Worm (Caenorhabditis elegans) whole organism, L4/young adult: Measurements from ENCODE around the gene cyp-35B3.

Experiments used
- W03F9.2 ChIP-seq: fragments of 150-350 bp; optimal IDR thresholded peaks from 2 replicates; lab custom pipeline; 2014; ENCODE audit warnings: missing biosample characterization, missing genetic modification characterization
- dao-5 ChIP-seq: sonication (generic microtip); optimal IDR thresholded peaks from 2 replicates; lab custom pipeline; 2016; ENCODE audit warnings: missing genotype, missing genetic modification characterization, moderate library complexity, missing compliant biosample characterization
- him-1 ChIP-seq: sonication (generic microtip); optimal IDR thresholded peaks from 2 replicates; lab custom pipeline; 2016; ENCODE audit warnings: missing genotype, missing genetic modification reagents, missing genetic modification characterization, missing compliant biosample characterization

The cyp-35B3 gene

DNA sequence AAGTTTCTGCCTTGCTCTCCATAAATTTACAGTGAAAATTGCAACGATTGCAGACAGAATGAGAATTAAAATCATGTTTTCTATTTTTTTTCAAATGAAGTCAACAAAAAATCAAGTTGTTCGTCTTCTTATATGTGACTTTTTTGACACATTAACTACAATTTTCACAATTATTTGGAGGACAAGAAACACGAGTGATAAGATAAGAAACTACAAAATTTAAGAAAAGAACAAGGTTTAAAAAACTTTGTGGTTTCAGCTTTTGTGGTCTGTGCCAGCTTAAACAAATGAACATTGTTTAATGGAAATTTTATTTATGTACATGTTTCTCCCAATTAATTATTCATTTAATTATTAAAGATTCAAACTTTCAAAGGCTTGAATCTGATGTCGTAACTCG lies 25.3 kb downstream of the cyp-35B3 start, which contains the start of gene cyp-34A9:
Gene cyp-34A9 (minus strand): TSS at position 131 of the 400 bp plus-strand sequence.
- TF ChIP-seq dao-5 (tag; lab: Kevin White, UChicago) (no peak), him-1 (tag; lab: Kevin White, UChicago) (no peak), W03F9.2 (tag; lab: Kevin White, UChicago) (no peak)

- TF ChIP-seq dao-5 (tag; lab: Kevin White, UChicago) (no peak), him-1 (tag; lab: Kevin White, UChicago) (no peak), W03F9.2 (tag; lab: Kevin White, UChicago) (no peak)
Observed at ce11 chrV:3972846-3973245, 27.7 kb downstream of the cyp-35B3 start, which contains the start of gene cyp-34A10. TSS of gene cyp-34A10 (minus strand) at chrV:3972991.

- TF ChIP-seq dao-5 (tag; lab: Kevin White, UChicago): no peak
- no peak for TF ChIP-seq W03F9.2 (tag; lab: Kevin White, UChicago)
- TF ChIP-seq him-1 (tag; lab: Kevin White, UChicago): no peak
Observed at ce11 chrV:3974361-3974760, 29.2 kb downstream of the cyp-35B3 start, which contains the start of gene str-82. TSS of gene str-82 (plus strand) at chrV:3974661.

ce11 chrV:3976964-3977363 lies 31.8 kb downstream of the cyp-35B3 start, which contains the start of gene str-83:
TSS of gene str-83 (plus strand) at chrV:3977264.
- TF ChIP-seq W03F9.2 (tag; lab: Kevin White, UChicago) (no peak), him-1 (tag; lab: Kevin White, UChicago) (no peak)

DNA sequence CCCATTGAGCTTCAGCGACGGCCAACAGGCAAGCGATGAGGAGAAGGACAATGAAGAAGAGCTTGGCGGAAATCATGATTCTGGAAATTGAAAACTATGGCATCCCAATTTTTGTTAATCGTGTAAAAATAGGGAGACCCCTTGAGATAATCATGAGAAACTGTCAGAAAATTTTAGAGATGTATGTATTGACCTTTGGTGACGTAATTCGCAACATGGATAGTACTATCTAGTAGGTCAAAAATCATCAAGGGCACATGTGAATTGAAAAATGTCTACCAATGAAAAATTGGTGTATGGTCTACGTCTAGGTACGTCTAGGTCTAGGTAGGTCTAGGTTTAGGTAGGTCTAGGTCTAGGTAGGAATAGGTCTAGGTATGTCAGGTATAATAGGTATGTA lies 33.9 kb downstream of the cyp-35B3 start, which contains the start of gene nlp-34:
Gene nlp-34 (minus strand): TSS at position 82 of the 400 bp plus-strand sequence.
- no peak for TF ChIP-seq W03F9.2 (tag; lab: Kevin White, UChicago)

DNA sequence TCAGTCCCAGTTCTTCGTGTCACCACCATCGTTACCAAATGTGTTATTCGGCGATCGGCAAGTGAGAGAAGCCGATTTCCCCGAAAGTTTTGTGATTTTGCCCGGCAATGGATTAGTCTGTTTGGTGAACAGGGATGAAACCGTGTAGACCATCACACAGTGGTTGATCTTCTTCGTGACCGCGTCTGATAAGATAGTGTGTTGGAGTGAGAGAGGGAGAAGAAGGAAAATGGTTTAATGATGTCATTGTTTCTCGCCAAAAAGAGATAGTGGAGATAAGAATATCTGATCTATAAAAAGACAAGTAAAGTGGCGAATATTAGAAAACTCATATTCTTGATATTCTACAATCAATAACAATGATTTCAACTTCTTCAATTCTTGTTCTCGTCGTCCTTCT lies 34.7 kb downstream of the cyp-35B3 start, which contains the start of gene nlp-31:
Gene nlp-31 (plus strand): TSS at position 237 of the 400 bp plus-strand sequence.
- no peak for TF ChIP-seq dao-5 (tag; lab: Kevin White, UChicago)
- no peak for TF ChIP-seq him-1 (tag; lab: Kevin White, UChicago)
- no peak for TF ChIP-seq W03F9.2 (tag; lab: Kevin White, UChicago)

ce11 chrV:3980228-3980933 lies 35.2 kb downstream of the cyp-35B3 start:
- TF ChIP-seq dao-5 (tag; lab: Kevin White, UChicago): no peak
- TF ChIP-seq W03F9.2 (tag; lab: Kevin White, UChicago): no peak
- TF ChIP-seq him-1 (tag; lab: Kevin White, UChicago): no peak

- TF ChIP-seq dao-5 (tag; lab: Kevin White, UChicago) (no peak), W03F9.2 (tag; lab: Kevin White, UChicago) (no peak), him-1 (tag; lab: Kevin White, UChicago) (no peak)
Observed at ce11 chrV:3981680-3982079, 36.5 kb downstream of the cyp-35B3 start, which contains the start of gene nlp-30. TSS of gene nlp-30 (plus strand) at chrV:3981980.

ce11 chrV:3984178-3984577 lies 39.0 kb downstream of the cyp-35B3 start, which contains the start of gene nlp-29:
TSS of gene nlp-29 (plus strand) at chrV:3984425.
- TF ChIP-seq dao-5 (tag; lab: Kevin White, UChicago): no peak
- no peak for TF ChIP-seq W03F9.2 (tag; lab: Kevin White, UChicago)
- TF ChIP-seq him-1 (tag; lab: Kevin White, UChicago): no peak

DNA sequence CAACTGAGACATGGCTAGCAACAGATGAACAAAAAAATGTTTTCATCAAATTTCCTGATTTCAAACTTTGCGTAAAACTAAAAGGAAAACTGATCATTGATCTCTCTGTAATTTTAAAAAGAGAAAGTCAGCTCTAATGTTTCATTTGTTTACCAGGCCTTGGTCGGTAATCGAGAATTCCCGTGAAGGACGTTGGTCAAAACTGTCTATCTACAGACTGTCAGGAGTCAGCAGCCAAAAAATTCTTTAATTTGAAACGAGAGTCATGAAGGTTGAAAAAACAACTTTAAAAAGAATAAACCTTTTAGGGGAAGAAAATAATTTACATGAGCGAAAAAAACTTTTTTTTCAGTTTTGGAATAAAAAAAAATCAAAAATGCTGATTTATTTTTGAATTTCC lies 40.0 kb downstream of the cyp-35B3 start:
- TF ChIP-seq W03F9.2 (tag; lab: Kevin White, UChicago): no peak
- TF ChIP-seq dao-5 (tag; lab: Kevin White, UChicago): no peak
- no peak for TF ChIP-seq him-1 (tag; lab: Kevin White, UChicago)

- TF ChIP-seq W03F9.2 (tag; lab: Kevin White, UChicago): no peak
- TF ChIP-seq dao-5 (tag; lab: Kevin White, UChicago): no peak
- TF ChIP-seq him-1 (tag; lab: Kevin White, UChicago): no peak
Observed at ce11 chrV:3987616-3988015, 42.5 kb downstream of the cyp-35B3 start, which contains the start of gene nlp-28. TSS of gene nlp-28 (plus strand) at chrV:3987900.

ce11 chrV:3989070-3989469 lies 43.9 kb downstream of the cyp-35B3 start, which contains the start of gene nlp-27:
TSS of gene nlp-27 (plus strand) at chrV:3989378.
- TF ChIP-seq W03F9.2 (tag; lab: Kevin White, UChicago) (no peak), him-1 (tag; lab: Kevin White, UChicago) (no peak), dao-5 (tag; lab: Kevin White, UChicago) (no peak)

DNA sequence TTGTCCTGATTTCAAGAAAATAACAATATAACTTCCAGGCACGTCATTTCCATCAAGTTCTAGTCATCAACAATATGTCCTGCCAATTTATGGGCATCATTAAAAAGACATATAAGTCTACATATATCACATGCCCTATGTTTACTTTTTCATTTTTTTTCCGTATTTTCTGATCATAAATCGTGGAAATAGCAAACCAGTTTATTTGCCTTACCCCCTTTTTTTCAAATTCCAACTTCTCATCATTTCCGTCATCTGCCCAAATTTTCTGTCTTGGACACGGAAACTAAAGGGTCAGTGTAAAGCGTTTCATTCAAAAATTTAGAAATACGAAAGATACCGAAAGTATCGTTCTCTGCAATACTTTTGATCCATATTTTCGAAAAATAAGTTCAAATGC lies 47.2 kb downstream of the cyp-35B3 start:
- TF ChIP-seq him-1 (tag; lab: Kevin White, UChicago) (no peak), W03F9.2 (tag; lab: Kevin White, UChicago) (no peak), dao-5 (tag; lab: Kevin White, UChicago) (no peak)
